Worm (Caenorhabditis elegans) whole organism, L1 larva: ENCODE measurements around the gene sro-1.

Experiments
- F16B12.6 ChIP-seq: fragments of 150-350 bp; optimal IDR thresholded peaks from 2 replicates; lab custom pipeline; 2014; ENCODE audit warnings: missing biosample characterization, missing genetic modification characterization
- Y116A8C.19 ChIP-seq: sonication (generic microtip); optimal IDR thresholded peaks from 2 replicates; lab custom pipeline; 2016; ENCODE audit warnings: missing compliant biosample characterization, missing genetic modification characterization, borderline replicate concordance
- aha-1 ChIP-seq: fragments of 150-350 bp; optimal IDR thresholded peaks from 2 replicates; lab custom pipeline; 2014; ENCODE audit warnings: missing biosample characterization, missing genetic modification characterization
- alr-1 ChIP-seq: fragments of 200-800 bp; sonication (Bioruptor generic); optimal IDR thresholded peaks from 2 replicates; lab custom pipeline; 2018; ENCODE audit warnings: borderline replicate concordance, mild to moderate bottlenecking, missing genetic modification characterization, missing compliant biosample characterization
- blmp-1 ChIP-seq: fragments of 150-350 bp; optimal IDR thresholded peaks from 2 replicates; lab custom pipeline; 2014; ENCODE audit warnings: missing biosample characterization, missing genetic modification characterization
- ceh-63 ChIP-seq: fragments of 200-800 bp; sonication (Bioruptor generic); optimal IDR thresholded peaks from 2 replicates; lab custom pipeline; 2018; ENCODE audit warnings: mild to moderate bottlenecking, missing genetic modification characterization, missing compliant biosample characterization
- ceh-82 ChIP-seq, 3 experiments: fragments of 150-350 bp in 1 of 3; sonication (generic microtip) in 2 of 3; optimal IDR thresholded peaks; 2 replicates each; lab custom pipeline; 2014 to 2017; ENCODE audit warnings: missing biosample characterization in 3 of 3, missing genetic modification characterization in 3 of 3
- ceh-88 ChIP-seq: fragments of 200-800 bp; sonication (Bioruptor generic); IDR thresholded peaks from 2 replicates; pipeline ENCODE4 v1.3.6; 2022; ENCODE audit warnings: missing genetic modification characterization, missing compliant biosample characterization
- ceh-90 ChIP-seq: sonication (generic microtip); optimal IDR thresholded peaks from 2 replicates; lab custom pipeline; 2016; ENCODE audit warnings: missing genetic modification characterization, missing compliant biosample characterization
- ces-1 ChIP-seq: fragments of 150-350 bp; optimal IDR thresholded peaks from 2 replicates; lab custom pipeline; 2014; ENCODE audit warnings: missing biosample characterization, missing genetic modification reagents, missing genetic modification characterization
- dpl-1 ChIP-seq, 3 experiments: fragments of 150-350 bp in 2 of 3; sonication (generic microtip) in 1 of 3; optimal IDR thresholded peaks; 2 replicates each; lab custom pipeline; 2014 to 2017; ENCODE audit warnings: missing biosample characterization in 3 of 3, missing genetic modification characterization in 3 of 3, missing genetic modification reagents in 3 of 3
- dsc-1 ChIP-seq: sonication (generic microtip); optimal IDR thresholded peaks from 2 replicates; lab custom pipeline; 2016; ENCODE audit warnings: mild to moderate bottlenecking, missing genetic modification characterization, missing compliant biosample characterization
- efl-1 ChIP-seq, 4 experiments: fragments of 150-350 bp; optimal IDR thresholded peaks in 3 of 4; peaks in 1 of 4; 1 replicate in 1 of 4; 2 replicates in 3 of 4; lab custom pipeline; 2014; ENCODE audit warnings: missing biosample characterization in 2 of 4, missing genetic modification characterization in 2 of 4, missing genetic modification reagents in 2 of 4
- efl-3 ChIP-seq: fragments of 200-800 bp; sonication (Bioruptor generic); optimal IDR thresholded peaks from 2 replicates; lab custom pipeline; 2018; ENCODE audit warnings: mild to moderate bottlenecking, missing genetic modification characterization, missing compliant biosample characterization
- elt-2 ChIP-seq: sonication (generic microtip); optimal IDR thresholded peaks from 2 replicates; lab custom pipeline; 2016; ENCODE audit warnings: missing genetic modification characterization, mild to moderate bottlenecking, inconsistent platforms, missing compliant biosample characterization, missing genetic modification reagents
- fkh-10 ChIP-seq: sonication (generic microtip); optimal IDR thresholded peaks from 2 replicates; lab custom pipeline; 2017; ENCODE audit warnings: missing biosample characterization, missing genetic modification reagents, missing genetic modification characterization
- fkh-4 ChIP-seq: sonication (generic microtip); optimal IDR thresholded peaks from 2 replicates; lab custom pipeline; 2016; ENCODE audit warnings: missing compliant biosample characterization, missing genetic modification characterization, borderline replicate concordance
- fos-1 ChIP-seq: fragments of 150-350 bp; optimal IDR thresholded peaks from 2 replicates; lab custom pipeline; 2014; ENCODE audit warnings: missing biosample characterization, missing genetic modification characterization
- hpl-2 ChIP-seq: fragments of 150-350 bp; optimal IDR thresholded peaks from 2 replicates; lab custom pipeline; 2014; ENCODE audit warnings: missing biosample characterization, missing genetic modification reagents, missing genetic modification characterization
- lin-13 ChIP-seq: fragments of 150-350 bp; optimal IDR thresholded peaks from 2 replicates; lab custom pipeline; 2014; ENCODE audit warnings: missing biosample characterization, missing genetic modification reagents, missing genetic modification characterization
- lin-14 ChIP-seq: fragments of 200-800 bp; sonication (Bioruptor generic); optimal IDR thresholded peaks from 2 replicates; lab custom pipeline; 2018; ENCODE audit warnings: mild to moderate bottlenecking, missing genetic modification characterization, moderate library complexity, missing compliant biosample characterization
- lin-15B ChIP-seq: fragments of 150-350 bp; sonication (generic microtip); optimal IDR thresholded peaks from 3 replicates; lab custom pipeline; 2014; ENCODE audit warnings: missing biosample characterization, missing genetic modification characterization
- lin-35 ChIP-seq, 2 experiments: fragments of 150-350 bp; optimal IDR thresholded peaks; 2 replicates each; lab custom pipeline; 2014; ENCODE audit warnings: missing biosample characterization in 2 of 2, missing genetic modification characterization in 2 of 2, missing genetic modification reagents in 2 of 2
- lir-3 ChIP-seq: sonication (generic microtip); optimal IDR thresholded peaks from 2 replicates; lab custom pipeline; 2016; ENCODE audit warnings: mild to moderate bottlenecking, missing genetic modification characterization, moderate library complexity, missing compliant biosample characterization; ENCODE audit not compliant: poor library complexity
- lsy-2 ChIP-seq, 2 experiments: fragments of 150-350 bp; optimal IDR thresholded peaks; 2 replicates each; lab custom pipeline; 2014; ENCODE audit warnings: missing biosample characterization in 2 of 2, missing genetic modification characterization in 2 of 2
- mab-9 ChIP-seq: fragments of 200-800 bp; sonication (Bioruptor generic); IDR thresholded peaks from 2 replicates; pipeline ENCODE4 v1.3.6; 2022; ENCODE audit warnings: missing genetic modification reagents, missing genetic modification characterization, missing compliant biosample characterization
- mep-1 ChIP-seq: fragments of 150-350 bp; optimal IDR thresholded peaks from 2 replicates; lab custom pipeline; 2014; ENCODE audit warnings: missing biosample characterization, missing genetic modification characterization
- nhr-11 ChIP-seq: fragments of 150-350 bp; optimal IDR thresholded peaks from 2 replicates; lab custom pipeline; 2014; ENCODE audit warnings: missing biosample characterization, missing genetic modification characterization
- nhr-12 ChIP-seq: sonication (generic microtip); optimal IDR thresholded peaks from 2 replicates; lab custom pipeline; 2017; ENCODE audit warnings: missing biosample characterization, missing genetic modification characterization
- nhr-20 ChIP-seq: sonication (generic microtip); optimal IDR thresholded peaks from 2 replicates; lab custom pipeline; 2016; ENCODE audit warnings: mild to moderate bottlenecking, missing genetic modification characterization, missing compliant biosample characterization
- nhr-71 ChIP-seq: sonication (generic microtip); optimal IDR thresholded peaks from 2 replicates; lab custom pipeline; 2016; ENCODE audit warnings: mild to moderate bottlenecking, missing genetic modification characterization, moderate library complexity, missing compliant biosample characterization
- rnt-1 ChIP-seq: sonication (generic microtip); optimal IDR thresholded peaks from 2 replicates; lab custom pipeline; 2016; ENCODE audit warnings: mild to moderate bottlenecking, missing genetic modification characterization, moderate library complexity, missing compliant biosample characterization
- snu-23 ChIP-seq: sonication (generic microtip); optimal IDR thresholded peaks from 2 replicates; lab custom pipeline; 2016; ENCODE audit warnings: missing genetic modification characterization, missing compliant biosample characterization
- sox-4 ChIP-seq: sonication (generic microtip); optimal IDR thresholded peaks from 2 replicates; lab custom pipeline; 2016; ENCODE audit warnings: missing genetic modification characterization, missing compliant biosample characterization
- sup-37 ChIP-seq: fragments of 200-800 bp; sonication (Bioruptor generic); optimal IDR thresholded peaks from 2 replicates; lab custom pipeline; 2018; ENCODE audit warnings: mild to moderate bottlenecking, missing genetic modification characterization, missing compliant biosample characterization
- swsn-7 ChIP-seq: sonication (generic microtip); optimal IDR thresholded peaks from 2 replicates; lab custom pipeline; 2016; ENCODE audit warnings: missing genetic modification characterization, missing compliant biosample characterization
- tbx-2 ChIP-seq: sonication (generic microtip); optimal IDR thresholded peaks from 2 replicates; lab custom pipeline; 2016; ENCODE audit warnings: missing genetic modification characterization, missing compliant biosample characterization
- tlp-1 ChIP-seq: fragments of 150-350 bp; optimal IDR thresholded peaks from 2 replicates; lab custom pipeline; 2014; ENCODE audit warnings: missing biosample characterization, missing genetic modification characterization
- unc-30 ChIP-seq: sonication (generic microtip); optimal IDR thresholded peaks from 2 replicates; lab custom pipeline; 2017; ENCODE audit warnings: missing biosample characterization, missing genetic modification characterization
- unc-86 ChIP-seq: sonication (generic microtip); optimal IDR thresholded peaks from 2 replicates; lab custom pipeline; 2016; ENCODE audit warnings: missing genetic modification characterization, missing compliant biosample characterization
- unc-98 ChIP-seq: fragments of 200-800 bp; sonication (Bioruptor generic); IDR thresholded peaks from 2 replicates; pipeline ENCODE4 v1.3.6; 2022; ENCODE audit warnings: missing genetic modification characterization, missing compliant biosample characterization
- vab-15 ChIP-seq: sonication (generic microtip); optimal IDR thresholded peaks from 2 replicates; lab custom pipeline; 2017; ENCODE audit warnings: missing genotype, mild to moderate bottlenecking, missing genetic modification characterization, missing compliant biosample characterization
- ztf-11 ChIP-seq, 2 experiments: sonication (generic microtip); optimal IDR thresholded peaks; 2 replicates each; lab custom pipeline; 2016 to 2017; ENCODE audit warnings: missing genetic modification characterization in 2 of 2, missing biosample characterization in 1 of 2, missing compliant biosample characterization in 1 of 2

sro-1 gene

DNA sequence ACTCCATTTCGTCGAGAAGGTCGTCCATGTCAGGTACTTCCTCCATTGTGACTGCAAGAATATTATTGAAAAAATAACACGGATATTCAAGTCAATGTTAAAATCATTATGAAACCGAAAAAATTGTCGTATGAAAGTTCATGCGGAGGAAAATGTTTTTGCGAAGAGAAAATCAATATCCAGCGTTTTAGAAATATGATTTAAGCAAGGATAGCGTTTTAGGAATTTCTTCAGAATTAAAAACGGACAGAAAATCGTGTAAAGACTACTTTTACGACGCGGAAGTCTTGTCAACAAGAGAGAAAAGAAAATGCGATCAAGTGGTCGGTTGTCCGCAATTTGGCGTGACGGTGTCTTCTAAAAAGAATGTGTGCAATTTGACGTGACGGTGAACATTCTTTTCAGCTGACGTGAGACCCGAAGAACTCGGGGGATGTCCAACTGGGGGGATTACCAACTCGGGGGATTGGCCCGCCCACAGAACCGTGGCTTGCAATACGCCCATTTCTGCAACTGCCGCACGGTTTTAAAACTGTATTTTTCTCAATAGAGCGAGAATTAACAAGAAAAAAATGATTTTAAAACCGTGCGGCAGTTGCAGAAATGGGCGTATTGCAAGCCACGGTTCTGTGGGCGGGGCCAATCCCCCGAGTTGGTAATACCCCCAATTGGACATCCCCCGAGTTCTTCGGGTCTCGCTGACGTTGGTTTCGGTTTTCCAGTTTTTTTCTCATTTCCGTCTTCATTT lies 13.2 kb upstream of the sro-1 start, which contains the start of the genes aka-1 and ubc-6 (continued):
- no peak for TF ChIP-seq fkh-4 (tag; lab: Kevin White, UChicago)
- peak; percentile 61 for TF ChIP-seq lin-15B (tag; lab: Kevin White, UChicago)
- peak; percentile 80 for TF ChIP-seq mep-1 (tag; lab: Kevin White, UChicago)
- TF ChIP-seq mab-9 (GFP tag; lab: Robert Waterston, UW): peak; percentile 84
- TF ChIP-seq aha-1: no peak
- TF ChIP-seq rnt-1 (tag; lab: Kevin White, UChicago): peak; percentile 83
- peak; percentile 17 for TF ChIP-seq nhr-11 (tag; lab: Kevin White, UChicago)
- peak; percentile 56 to 71 (median 67) for TF ChIP-seq dpl-1 (GFP tag; optimal IDR thresholded peaks at IDR 0.05; lab: Kevin White, UChicago)
- peak; percentile 71 for TF ChIP-seq lir-3 (tag; lab: Kevin White, UChicago)
- TF ChIP-seq tlp-1 (tag; lab: Kevin White, UChicago): no peak
- no peak for TF ChIP-seq ceh-90
- TF ChIP-seq ceh-63 (GFP tag; lab: Kevin White, UChicago): no peak
- no peak for TF ChIP-seq sup-37 (GFP tag; lab: Kevin White, UChicago)
- TF ChIP-seq elt-2: peak; percentile 57
- peak; percentile 86 for TF ChIP-seq tbx-2 (tag; lab: Kevin White, UChicago)
- TF ChIP-seq ceh-82 (tag; optimal IDR thresholded peaks at IDR 0.05; lab: Kevin White, UChicago): peak; percentile 46 to 85 (median 68)
- TF ChIP-seq ces-1 (GFP tag; lab: Kevin White, UChicago): no peak
- peak; percentile 91 for TF ChIP-seq nhr-71 (tag; lab: Kevin White, UChicago)
- peak; percentile 72 for TF ChIP-seq ceh-88
- TF ChIP-seq snu-23 (GFP tag; lab: Kevin White, UChicago): peak; percentile 89
- no peak for TF ChIP-seq efl-3 (GFP tag; lab: Kevin White, UChicago)
- TF ChIP-seq blmp-1 (tag; lab: Kevin White, UChicago): peak; percentile 49
- TF ChIP-seq unc-86 (tag; lab: Kevin White, UChicago): peak; percentile 82
- peak; percentile 70 to 84 for TF ChIP-seq lin-35 (GFP tag; optimal IDR thresholded peaks at IDR 0.05; lab: Kevin White, UChicago)
- TF ChIP-seq ztf-11 (tag; optimal IDR thresholded peaks at IDR 0.05; lab: Kevin White, UChicago): peak in 1 of 2 experiments; percentile 70
- TF ChIP-seq hpl-2: no peak
- TF ChIP-seq alr-1 (tag; lab: Kevin White, UChicago): no peak
- TF ChIP-seq unc-30: no peak
- TF ChIP-seq dsc-1 (tag; lab: Kevin White, UChicago): peak; percentile 66
- TF ChIP-seq swsn-7 (tag; lab: Kevin White, UChicago): peak; percentile 79
- TF ChIP-seq vab-15 (tag; lab: Kevin White, UChicago): no peak
- no peak for TF ChIP-seq nhr-12 (tag; lab: Kevin White, UChicago)
- TF ChIP-seq fos-1 (tag; lab: Kevin White, UChicago): peak; percentile 42
- TF ChIP-seq lsy-2 (tag; optimal IDR thresholded peaks at IDR 0.05; lab: Kevin White, UChicago): peak; percentile 80 to 84
- TF ChIP-seq sox-4 (tag; lab: Kevin White, UChicago): peak; percentile 57
- peak; percentile 54 for TF ChIP-seq lin-13 (GFP tag; lab: Kevin White, UChicago)

DNA sequence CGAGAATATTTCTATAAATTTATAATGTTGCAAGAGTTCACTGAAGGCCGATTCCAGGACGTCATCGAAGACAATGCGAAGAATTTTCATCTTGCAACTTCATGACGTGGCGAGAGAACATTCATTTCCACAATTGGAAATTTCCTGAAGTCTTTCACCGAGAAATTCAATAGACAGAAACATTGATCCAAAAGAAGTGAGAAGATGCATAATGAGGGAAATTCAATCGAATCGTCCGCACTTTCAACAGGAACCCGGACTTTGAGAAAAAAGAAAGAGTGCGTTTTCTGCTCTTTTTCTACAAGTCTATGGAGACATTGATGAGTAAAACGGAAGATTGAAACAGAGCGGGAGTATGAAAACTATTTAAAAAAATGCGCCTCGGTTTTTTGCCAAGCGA lies 3.9 kb upstream of the sro-1 start:
- no peak for TF ChIP-seq fos-1 (tag; lab: Kevin White, UChicago)
- no peak for TF ChIP-seq efl-3 (GFP tag; lab: Kevin White, UChicago)
- TF ChIP-seq dpl-1 (GFP tag; optimal IDR thresholded peaks at IDR 0.05; lab: Kevin White, UChicago): no peak
- no peak for TF ChIP-seq lir-3 (tag; lab: Kevin White, UChicago)
- peak; percentile 96 for TF ChIP-seq fkh-10
- no peak for TF ChIP-seq nhr-20 (tag; lab: Kevin White, UChicago)
- no peak for TF ChIP-seq F16B12.6
- TF ChIP-seq ces-1 (GFP tag; lab: Kevin White, UChicago): peak; percentile 40
- no peak for TF ChIP-seq hpl-2
- no peak for TF ChIP-seq lin-13 (GFP tag; lab: Kevin White, UChicago)
- TF ChIP-seq Y116A8C.19 (tag; lab: Kevin White, UChicago): no peak
- TF ChIP-seq unc-98 (GFP tag; lab: Robert Waterston, UW): no peak
- TF ChIP-seq efl-1 (optimal IDR thresholded peaks at IDR 0.05; lab: Kevin White, UChicago): no peak
- peak in 1 of 2 experiments; percentile 22 for TF ChIP-seq efl-1 (GFP tag; optimal IDR thresholded peaks at IDR 0.05 in 1 of 2; lab: Kevin White, UChicago)
- TF ChIP-seq lin-14 (GFP tag; lab: Kevin White, UChicago): peak; percentile 47
